Worm (Caenorhabditis elegans) whole organism, L2 larva: Measurements from ENCODE around the gene F55G7.3.

Experiments used
- C34F6.9 ChIP-seq: fragments of 150-350 bp; optimal IDR thresholded peaks from 2 replicates; lab custom pipeline; 2014; ENCODE audit warnings: missing biosample characterization, missing genetic modification characterization
- F13H6.1 ChIP-seq: sonication (generic microtip); optimal IDR thresholded peaks from 2 replicates; lab custom pipeline; 2016; ENCODE audit warnings: missing genetic modification characterization, missing compliant biosample characterization
- R02D3.7 ChIP-seq: fragments of 150-350 bp; optimal IDR thresholded peaks from 2 replicates; lab custom pipeline; 2014; ENCODE audit warnings: missing biosample characterization, missing genetic modification characterization
- ZK546.5 ChIP-seq: sonication (generic microtip); optimal IDR thresholded peaks from 2 replicates; lab custom pipeline; 2017; ENCODE audit warnings: missing biosample characterization, missing genetic modification characterization
- alr-1 ChIP-seq: fragments of 150-350 bp; optimal IDR thresholded peaks from 2 replicates; lab custom pipeline; 2014; ENCODE audit warnings: missing biosample characterization, missing genetic modification characterization
- ama-1 ChIP-seq: fragments of 150-350 bp; optimal IDR thresholded peaks from 2 replicates; lab custom pipeline; 2018; ENCODE audit warnings: inconsistent platforms
- blmp-1 ChIP-seq: sonication (generic microtip); optimal IDR thresholded peaks from 2 replicates; lab custom pipeline; 2017; ENCODE audit warnings: missing genetic modification characterization, mild to moderate bottlenecking, missing compliant biosample characterization, antibody characterized with exemption, moderate library complexity; ENCODE audit not compliant: insufficient read depth
- ceh-16 ChIP-seq: fragments of 150-350 bp; optimal IDR thresholded peaks from 2 replicates; lab custom pipeline; 2014; ENCODE audit warnings: missing biosample characterization, missing genetic modification characterization
- ceh-82 ChIP-seq: fragments of 150-350 bp; optimal IDR thresholded peaks from 2 replicates; lab custom pipeline; 2014; ENCODE audit warnings: missing biosample characterization, missing genetic modification characterization
- crh-2 ChIP-seq: sonication (generic microtip); optimal IDR thresholded peaks from 2 replicates; lab custom pipeline; 2017; ENCODE audit warnings: missing biosample characterization, missing genetic modification characterization
- dmd-4 ChIP-seq: sonication (generic microtip); optimal IDR thresholded peaks from 2 replicates; lab custom pipeline; 2017; ENCODE audit warnings: missing biosample characterization, missing genetic modification characterization
- egl-27 ChIP-seq: sonication (generic microtip); optimal IDR thresholded peaks from 3 replicates; lab custom pipeline; 2017; ENCODE audit warnings: missing biosample characterization, missing genetic modification reagents, missing genetic modification characterization
- elt-3 ChIP-seq: sonication (generic microtip); optimal IDR thresholded peaks from 2 replicates; lab custom pipeline; 2017; ENCODE audit warnings: missing biosample characterization, missing genetic modification characterization
- gmeb-1 ChIP-seq: fragments of 150-350 bp; optimal IDR thresholded peaks from 2 replicates; lab custom pipeline; 2014; ENCODE audit warnings: missing biosample characterization, missing genetic modification characterization
- lin-13 ChIP-seq: fragments of 150-350 bp; optimal IDR thresholded peaks from 2 replicates; lab custom pipeline; 2014; ENCODE audit warnings: missing biosample characterization, missing genetic modification reagents, missing genetic modification characterization
- lin-39 ChIP-seq: fragments of 150-350 bp; optimal IDR thresholded peaks from 2 replicates; lab custom pipeline; 2014; ENCODE audit warnings: missing biosample characterization, missing genetic modification reagents, missing genetic modification characterization
- lsy-2 ChIP-seq, 2 experiments: fragments of 150-350 bp in 1 of 2; sonication (generic microtip) in 1 of 2; optimal IDR thresholded peaks; 2 replicates each; lab custom pipeline; 2014 to 2017; ENCODE audit warnings: missing biosample characterization in 2 of 2, missing genetic modification characterization in 2 of 2
- mbf-1 ChIP-seq: sonication (generic microtip); optimal IDR thresholded peaks from 2 replicates; lab custom pipeline; 2017; ENCODE audit warnings: missing biosample characterization, missing genetic modification characterization
- nhr-10 ChIP-seq: sonication (generic microtip); optimal IDR thresholded peaks from 2 replicates; lab custom pipeline; 2017; ENCODE audit warnings: missing biosample characterization, missing genetic modification characterization
- nhr-11 ChIP-seq: fragments of 150-350 bp; optimal IDR thresholded peaks from 2 replicates; lab custom pipeline; 2014; ENCODE audit warnings: missing biosample characterization, missing genetic modification characterization
- nhr-129 ChIP-seq: fragments of 150-350 bp; optimal IDR thresholded peaks from 2 replicates; lab custom pipeline; 2014; ENCODE audit warnings: missing biosample characterization, missing genetic modification characterization
- nhr-21 ChIP-seq: fragments of 150-350 bp; optimal IDR thresholded peaks from 2 replicates; lab custom pipeline; 2014; ENCODE audit warnings: missing biosample characterization, missing genetic modification characterization
- nhr-23 ChIP-seq: fragments of 150-350 bp; optimal IDR thresholded peaks from 2 replicates; lab custom pipeline; 2014; ENCODE audit warnings: missing biosample characterization, missing genetic modification reagents, missing genetic modification characterization
- nhr-237 ChIP-seq: fragments of 150-350 bp; optimal IDR thresholded peaks from 2 replicates; lab custom pipeline; 2014; ENCODE audit warnings: missing biosample characterization, missing genetic modification characterization
- nhr-6 ChIP-seq: fragments of 150-350 bp; optimal IDR thresholded peaks from 2 replicates; lab custom pipeline; 2014; ENCODE audit warnings: missing biosample characterization, missing genetic modification characterization
- nhr-77 ChIP-seq: fragments of 150-350 bp; optimal IDR thresholded peaks from 2 replicates; lab custom pipeline; 2014; ENCODE audit warnings: missing biosample characterization, missing genetic modification characterization
- peb-1 ChIP-seq: fragments of 150-350 bp; optimal IDR thresholded peaks from 2 replicates; lab custom pipeline; 2014; ENCODE audit warnings: missing biosample characterization, missing genetic modification characterization
- sem-4 ChIP-seq: fragments of 150-350 bp; optimal IDR thresholded peaks from 2 replicates; lab custom pipeline; 2014; ENCODE audit warnings: missing biosample characterization, missing genetic modification reagents, missing genetic modification characterization
- skn-1 ChIP-seq: sonication (generic microtip); optimal IDR thresholded peaks from 2 replicates; lab custom pipeline; 2017; ENCODE audit warnings: missing biosample characterization, missing genetic modification characterization
- sma-9 ChIP-seq, 2 experiments: fragments of 150-350 bp in 1 of 2; sonication (generic microtip) in 1 of 2; optimal IDR thresholded peaks; 2 replicates each; lab custom pipeline; 2014 to 2016; ENCODE audit warnings: missing genetic modification characterization in 2 of 2, mild to moderate bottlenecking in 1 of 2, missing biosample characterization in 1 of 2, missing compliant biosample characterization in 1 of 2, missing genetic modification reagents in 1 of 2, moderate library complexity in 1 of 2
- snpc-4 ChIP-seq: fragments of 150-350 bp; optimal IDR thresholded peaks from 2 replicates; lab custom pipeline; 2014; ENCODE audit warnings: missing biosample characterization, missing genetic modification characterization
- unc-55 ChIP-seq: fragments of 150-350 bp; sonication (generic microtip); optimal IDR thresholded peaks from 3 replicates; lab custom pipeline; 2014; ENCODE audit warnings: missing biosample characterization, missing genetic modification reagents, missing genetic modification characterization
- unc-62 ChIP-seq: fragments of 150-350 bp; optimal IDR thresholded peaks from 2 replicates; lab custom pipeline; 2014; ENCODE audit warnings: missing biosample characterization, missing genetic modification reagents, missing genetic modification characterization
- zag-1 ChIP-seq: fragments of 150-350 bp; optimal IDR thresholded peaks from 2 replicates; lab custom pipeline; 2014; ENCODE audit warnings: missing biosample characterization, missing genetic modification characterization
- ztf-11 ChIP-seq: sonication (generic microtip); optimal IDR thresholded peaks from 2 replicates; lab custom pipeline; 2017; ENCODE audit warnings: missing biosample characterization, missing genetic modification characterization

F55G7.3 gene

DNA sequence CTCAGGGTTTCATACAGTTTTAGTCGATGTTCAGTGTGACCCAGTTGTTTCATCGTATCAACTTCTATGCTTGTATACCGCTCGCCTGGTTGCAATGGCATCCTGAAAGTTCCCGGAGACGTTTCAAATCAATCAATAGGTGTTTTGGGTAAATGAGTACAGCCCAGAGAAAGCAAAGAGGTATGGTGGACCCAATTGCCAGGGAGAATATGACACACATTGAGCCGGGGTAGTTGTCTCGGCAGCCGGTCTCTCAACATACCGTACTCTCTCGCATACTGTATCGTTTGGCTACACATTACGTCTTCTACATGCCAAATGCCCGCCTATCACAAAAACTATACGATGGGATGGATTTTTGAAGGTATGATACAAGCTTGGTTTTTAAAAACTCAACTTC lies 43.8 kb downstream of the F55G7.3 start, which contains the start of gene Y62H9A.9:
Gene Y62H9A.9, minus strand, starts transcription at position 101 of the 400 bp plus-strand sequence.
- no peak for TF ChIP-seq peb-1 (tag; lab: Kevin White, UChicago)
- TF ChIP-seq C34F6.9 (tag; lab: Kevin White, UChicago): no peak
- TF ChIP-seq nhr-11: no peak
- no peak for TF ChIP-seq skn-1
- no peak for TF ChIP-seq lsy-2 (tag; optimal IDR thresholded peaks at IDR 0.05; lab: Kevin White, UChicago)
- TF ChIP-seq ceh-82 (tag; lab: Kevin White, UChicago): no peak
- no peak for TF ChIP-seq unc-62 (GFP tag; lab: Kevin White, UChicago)
- no peak for TF ChIP-seq ZK546.5 (tag; lab: Kevin White, UChicago)
- TF ChIP-seq alr-1 (tag; lab: Kevin White, UChicago): no peak
- TF ChIP-seq nhr-129: no peak
- no peak for TF ChIP-seq nhr-237 (tag; lab: Kevin White, UChicago)
- TF ChIP-seq ztf-11 (tag; lab: Kevin White, UChicago): no peak
- no peak for TF ChIP-seq nhr-10 (tag; lab: Kevin White, UChicago)
- no peak for TF ChIP-seq ceh-16 (tag; lab: Kevin White, UChicago)
- no peak for TF ChIP-seq F13H6.1 (tag; lab: Kevin White, UChicago)
- no peak for TF ChIP-seq nhr-77 (tag; lab: Kevin White, UChicago)
- TF ChIP-seq unc-55 (GFP tag; lab: Kevin White, UChicago): no peak
- no peak for TF ChIP-seq elt-3 (tag; lab: Kevin White, UChicago)

ce11 chrX:11896708-11897107 lies 45.1 kb downstream of the F55G7.3 start:
- no peak for TF ChIP-seq nhr-77 (tag; lab: Kevin White, UChicago)
- no peak for TF ChIP-seq nhr-6 (tag; lab: Kevin White, UChicago)
- no peak for TF ChIP-seq gmeb-1 (tag; lab: Kevin White, UChicago)
- no peak for TF ChIP-seq nhr-11
- no peak for TF ChIP-seq unc-55 (GFP tag; lab: Kevin White, UChicago)
- TF ChIP-seq mbf-1 (tag; lab: Kevin White, UChicago): no peak
- no peak for TF ChIP-seq skn-1
- no peak for TF ChIP-seq blmp-1
- no peak for TF ChIP-seq nhr-21 (tag; lab: Kevin White, UChicago)
- no peak for TF ChIP-seq sma-9 (GFP tag; optimal IDR thresholded peaks at IDR 0.05; lab: Kevin White, UChicago)
- no peak for TF ChIP-seq sma-9 (tag; optimal IDR thresholded peaks at IDR 0.05; lab: Kevin White, UChicago)
- no peak for TF ChIP-seq unc-62 (GFP tag; lab: Kevin White, UChicago)
- no peak for TF ChIP-seq crh-2
- TF ChIP-seq snpc-4 (tag; lab: Kevin White, UChicago): no peak
- no peak for TF ChIP-seq zag-1 (tag; lab: Kevin White, UChicago)
- TF ChIP-seq dmd-4 (tag; lab: Kevin White, UChicago): no peak
- no peak for TF ChIP-seq lin-13 (GFP tag; lab: Kevin White, UChicago)
- no peak for TF ChIP-seq peb-1 (tag; lab: Kevin White, UChicago)
- TF ChIP-seq ZK546.5 (tag; lab: Kevin White, UChicago): no peak
- no peak for TF ChIP-seq ceh-82 (tag; lab: Kevin White, UChicago)
- TF ChIP-seq nhr-237 (tag; lab: Kevin White, UChicago): no peak
- TF ChIP-seq, all 48 proteins: peak for 0

ce11 chrX:11892328-11892727 lies 49.5 kb downstream of the F55G7.3 start, which contains the start of gene Y62H9A.8:
Gene Y62H9A.8 (minus strand): TSS chrX:11892428.
- TF ChIP-seq R02D3.7 (tag; lab: Kevin White, UChicago) (no peak), ama-1 (lab: Kevin White, UChicago) (no peak), skn-1 (no peak), sem-4 (tag; lab: Kevin White, UChicago) (no peak), egl-27 (no peak), zag-1 (tag; lab: Kevin White, UChicago) (no peak), nhr-23 (tag; lab: Kevin White, UChicago) (no peak), snpc-4 (tag; lab: Kevin White, UChicago) (no peak), nhr-129 (no peak), blmp-1 (no peak), peb-1 (tag; lab: Kevin White, UChicago) (no peak), lin-39 (no peak)
